Worm (Caenorhabditis elegans) whole organism, L3 larva: ENCODE measurements around the gene F19H6.4.

Experiments used
- R02D3.7 ChIP-seq: fragments of 150-350 bp; optimal IDR thresholded peaks from 2 replicates; lab custom pipeline; 2014; ENCODE audit warnings: missing biosample characterization, missing genetic modification characterization
- ZK546.5 ChIP-seq: sonication (generic microtip); optimal IDR thresholded peaks from 2 replicates; lab custom pipeline; 2017; ENCODE audit warnings: missing biosample characterization, missing genetic modification characterization
- aly-2 ChIP-seq: fragments of 150-350 bp; optimal IDR thresholded peaks from 2 replicates; lab custom pipeline; 2014; ENCODE audit warnings: missing biosample characterization, missing genetic modification characterization
- ama-1 ChIP-seq: fragments of 150-350 bp; optimal IDR thresholded peaks from 2 replicates; lab custom pipeline; 2018
- ceh-16 ChIP-seq: sonication (generic microtip); optimal IDR thresholded peaks from 2 replicates; lab custom pipeline; 2017; ENCODE audit warnings: missing biosample characterization, missing genetic modification characterization
- ceh-28 ChIP-seq: fragments of 150-350 bp; optimal IDR thresholded peaks from 2 replicates; lab custom pipeline; 2014; ENCODE audit warnings: missing biosample characterization, missing genetic modification reagents, missing genetic modification characterization
- ceh-82 ChIP-seq: fragments of 150-350 bp; optimal IDR thresholded peaks from 2 replicates; lab custom pipeline; 2014; ENCODE audit warnings: missing biosample characterization, missing genetic modification characterization
- ceh-9 ChIP-seq: sonication (generic microtip); optimal IDR thresholded peaks from 2 replicates; lab custom pipeline; 2018; ENCODE audit warnings: missing biosample characterization, missing genetic modification characterization
- daf-12 ChIP-seq: fragments of 150-350 bp; optimal IDR thresholded peaks from 2 replicates; lab custom pipeline; 2014; ENCODE audit warnings: missing biosample characterization, missing genetic modification reagents, missing genetic modification characterization
- egl-27 ChIP-seq: sonication (generic microtip); optimal IDR thresholded peaks from 4 replicates; lab custom pipeline; 2017; ENCODE audit warnings: missing biosample characterization, missing genetic modification reagents, missing genetic modification characterization
- egl-5 ChIP-seq: fragments of 150-350 bp; optimal IDR thresholded peaks from 2 replicates; lab custom pipeline; 2017; ENCODE audit warnings: missing biosample characterization, missing genetic modification reagents, missing genetic modification characterization, inconsistent platforms
- elt-1 ChIP-seq: fragments of 150-350 bp; optimal IDR thresholded peaks from 2 replicates; lab custom pipeline; 2014; ENCODE audit warnings: missing biosample characterization, missing genetic modification characterization
- elt-2 ChIP-seq: sonication (generic microtip); optimal IDR thresholded peaks from 2 replicates; lab custom pipeline; 2016; ENCODE audit warnings: missing genetic modification reagents, mild to moderate bottlenecking, missing genetic modification characterization, missing compliant biosample characterization
- elt-3 ChIP-seq, 3 experiments: fragments of 150-350 bp in 1 of 3; sonication (generic microtip) in 2 of 3; optimal IDR thresholded peaks; 2 replicates in 2 of 3; 4 replicates in 1 of 3; lab custom pipeline; 2014 to 2017; ENCODE audit warnings: missing biosample characterization in 3 of 3, missing genetic modification characterization in 3 of 3
- eor-1 ChIP-seq, 2 experiments: fragments of 150-350 bp; optimal IDR thresholded peaks; 2 replicates each; lab custom pipeline; 2014 to 2018; ENCODE audit warnings: missing biosample characterization in 2 of 2, missing genetic modification characterization in 2 of 2
- fkh-10 ChIP-seq: sonication (generic microtip); optimal IDR thresholded peaks from 2 replicates; lab custom pipeline; 2017; ENCODE audit warnings: missing biosample characterization, missing genetic modification reagents, missing genetic modification characterization
- fkh-2 ChIP-seq: fragments of 150-350 bp; optimal IDR thresholded peaks from 2 replicates; lab custom pipeline; 2014; ENCODE audit warnings: missing biosample characterization, missing genetic modification reagents, missing genetic modification characterization
- fos-1 ChIP-seq: fragments of 150-350 bp; optimal IDR thresholded peaks from 2 replicates; lab custom pipeline; 2014; ENCODE audit warnings: missing biosample characterization, missing genetic modification characterization
- hmg-11 ChIP-seq: sonication (generic microtip); optimal IDR thresholded peaks from 2 replicates; lab custom pipeline; 2016; ENCODE audit warnings: missing genetic modification characterization, missing compliant biosample characterization
- jun-1 ChIP-seq: fragments of 150-350 bp; optimal IDR thresholded peaks from 2 replicates; lab custom pipeline; 2014; ENCODE audit warnings: missing biosample characterization, missing genetic modification reagents, missing genetic modification characterization
- lin-15B ChIP-seq: fragments of 150-350 bp; optimal IDR thresholded peaks from 2 replicates; lab custom pipeline; 2014; ENCODE audit warnings: missing biosample characterization, missing genetic modification characterization
- lin-39 ChIP-seq: fragments of 150-350 bp; optimal IDR thresholded peaks from 2 replicates; lab custom pipeline; 2018; ENCODE audit warnings: missing biosample characterization, missing genetic modification reagents, missing genetic modification characterization
- lsy-12 ChIP-seq: sonication (generic microtip); optimal IDR thresholded peaks from 2 replicates; lab custom pipeline; 2016; ENCODE audit warnings: mild to moderate bottlenecking, missing genetic modification characterization, missing compliant biosample characterization
- mdl-1 ChIP-seq: fragments of 150-350 bp; optimal IDR thresholded peaks from 2 replicates; lab custom pipeline; 2014; ENCODE audit warnings: missing biosample characterization, missing genetic modification characterization
- mml-1 ChIP-seq: fragments of 150-350 bp; sonication (generic microtip); optimal IDR thresholded peaks from 3 replicates; lab custom pipeline; 2014; ENCODE audit warnings: missing biosample characterization, missing genetic modification characterization
- nfya-1 ChIP-seq: sonication (generic microtip); optimal IDR thresholded peaks from 2 replicates; lab custom pipeline; 2017; ENCODE audit warnings: missing genetic modification characterization, mild to moderate bottlenecking, missing compliant biosample characterization, antibody characterized with exemption, moderate library complexity; ENCODE audit not compliant: insufficient read depth
- nhr-11 ChIP-seq: fragments of 150-350 bp; optimal IDR thresholded peaks from 2 replicates; lab custom pipeline; 2014; ENCODE audit warnings: missing biosample characterization, missing genetic modification characterization
- nhr-12 ChIP-seq: fragments of 150-350 bp; optimal IDR thresholded peaks from 2 replicates; lab custom pipeline; 2014; ENCODE audit warnings: missing biosample characterization, missing genetic modification characterization
- nhr-23 ChIP-seq: fragments of 150-350 bp; optimal IDR thresholded peaks from 2 replicates; lab custom pipeline; 2014; ENCODE audit warnings: missing biosample characterization, missing genetic modification reagents, missing genetic modification characterization
- nhr-237 ChIP-seq: fragments of 150-350 bp; optimal IDR thresholded peaks from 2 replicates; lab custom pipeline; 2014; ENCODE audit warnings: missing biosample characterization, missing genetic modification characterization
- nhr-25 ChIP-seq: sonication (generic microtip); optimal IDR thresholded peaks from 2 replicates; lab custom pipeline; 2017; ENCODE audit warnings: missing biosample characterization, missing genetic modification characterization
- nhr-28 ChIP-seq: fragments of 150-350 bp; optimal IDR thresholded peaks from 2 replicates; lab custom pipeline; 2014; ENCODE audit warnings: missing biosample characterization, missing genetic modification characterization
- nhr-43 ChIP-seq: sonication (generic microtip); optimal IDR thresholded peaks from 2 replicates; lab custom pipeline; 2016; ENCODE audit warnings: mild to moderate bottlenecking, missing genetic modification characterization, missing compliant biosample characterization; ENCODE audit not compliant: poor library complexity, severe bottlenecking
- nhr-67 ChIP-seq: fragments of 150-350 bp; optimal IDR thresholded peaks from 2 replicates; lab custom pipeline; 2014; ENCODE audit warnings: missing biosample characterization, missing genetic modification characterization
- nhr-76 ChIP-seq: fragments of 150-350 bp; sonication (generic microtip); optimal IDR thresholded peaks from 5 replicates; lab custom pipeline; 2014; ENCODE audit warnings: missing biosample characterization, missing genetic modification characterization
- nhr-77 ChIP-seq: fragments of 150-350 bp; optimal IDR thresholded peaks from 2 replicates; lab custom pipeline; 2014; ENCODE audit warnings: missing biosample characterization, missing genetic modification characterization
- pha-4 ChIP-seq: fragments of 150-350 bp; optimal IDR thresholded peaks from 2 replicates; lab custom pipeline; 2014; ENCODE audit warnings: missing biosample characterization, missing genetic modification reagents, missing genetic modification characterization
- pqm-1 ChIP-seq: fragments of 150-350 bp; optimal IDR thresholded peaks from 2 replicates; lab custom pipeline; 2017; ENCODE audit warnings: missing biosample characterization, missing genetic modification characterization, inconsistent platforms
- sea-2 ChIP-seq: fragments of 150-350 bp; sonication (generic microtip); optimal IDR thresholded peaks from 4 replicates; lab custom pipeline; 2014; ENCODE audit warnings: missing biosample characterization, missing genetic modification reagents, missing genetic modification characterization
- skn-1 ChIP-seq: fragments of 150-350 bp; optimal IDR thresholded peaks from 2 replicates; lab custom pipeline; 2014; ENCODE audit warnings: missing biosample characterization, missing genetic modification characterization
- snpc-4 ChIP-seq: fragments of 150-350 bp; optimal IDR thresholded peaks from 2 replicates; lab custom pipeline; 2014; ENCODE audit warnings: missing biosample characterization, missing genetic modification characterization
- tbx-2 ChIP-seq: sonication (generic microtip); optimal IDR thresholded peaks from 2 replicates; lab custom pipeline; 2016; ENCODE audit warnings: mild to moderate bottlenecking, missing genetic modification characterization, missing compliant biosample characterization
- unc-39 ChIP-seq: sonication (generic microtip); optimal IDR thresholded peaks from 4 replicates; lab custom pipeline; 2017; ENCODE audit warnings: missing biosample characterization, missing genetic modification characterization
- unc-62 ChIP-seq: fragments of 150-350 bp; sonication (generic microtip); optimal IDR thresholded peaks from 4 replicates; lab custom pipeline; 2014; ENCODE audit warnings: missing biosample characterization, missing genetic modification reagents, missing genetic modification characterization
- zag-1 ChIP-seq: fragments of 150-350 bp; optimal IDR thresholded peaks from 2 replicates; lab custom pipeline; 2014; ENCODE audit warnings: missing biosample characterization, missing genetic modification characterization
- ztf-11 ChIP-seq: fragments of 150-350 bp; optimal IDR thresholded peaks from 2 replicates; lab custom pipeline; 2014; ENCODE audit warnings: missing biosample characterization, missing genetic modification characterization
- ztf-4 ChIP-seq: fragments of 150-350 bp; optimal IDR thresholded peaks from 2 replicates; lab custom pipeline; 2014; ENCODE audit warnings: missing biosample characterization, missing genetic modification characterization

Gene F19H6.4

ce11 chrX:12362951-12363486 lies 2.5 kb upstream of the F19H6.4 start:
- TF ChIP-seq ceh-9 (tag; lab: Kevin White, UChicago) (no peak), jun-1 (peak; percentile 100), mdl-1 (peak; percentile 86), nfya-1 (tag; lab: Kevin White, UChicago) (peak; percentile 91), ztf-4 (tag; lab: Kevin White, UChicago) (peak; percentile 93), nhr-67 (tag; lab: Kevin White, UChicago) (peak; percentile 58), mml-1 (no peak), ceh-82 (peak; percentile 96), zag-1 (peak; percentile 88), ZK546.5 (tag; lab: Kevin White, UChicago) (peak; percentile 72), pqm-1 (tag; lab: Kevin White, UChicago) (peak; percentile 93), nhr-25 (tag; lab: Kevin White, UChicago) (peak; percentile 87), elt-1 (tag; lab: Kevin White, UChicago) (peak; percentile 75), ceh-28 (peak; percentile 100), nhr-23 (tag; lab: Kevin White, UChicago) (peak; percentile 99), fos-1 (tag; lab: Kevin White, UChicago) (peak; percentile 91), nhr-237 (peak; percentile 43), unc-39 (tag; lab: Kevin White, UChicago) (no peak), skn-1 (tag; lab: Kevin White, UChicago) (peak; percentile 99), pha-4 (tag; lab: Kevin White, UChicago) (peak; percentile 99), lsy-12 (tag; lab: Kevin White, UChicago) (peak; percentile 95), eor-1 (tag; optimal IDR thresholded peaks at IDR 0.05; lab: Kevin White, UChicago) (peak in 1 of 2 experiments; percentile 80), lin-39 (peak; percentile 82), tbx-2 (peak; percentile 98), nhr-43 (peak; percentile 99), unc-62 (GFP tag; lab: Kevin White, UChicago) (peak; percentile 89), hmg-11 (tag; lab: Kevin White, UChicago) (peak; percentile 77), ama-1 (no peak), nhr-28 (tag; lab: Kevin White, UChicago) (peak; percentile 96), elt-2 (peak; percentile 84), nhr-76 (tag; lab: Kevin White, UChicago) (peak; percentile 86), aly-2 (tag; lab: Kevin White, UChicago) (peak; percentile 98), nhr-11 (tag; lab: Kevin White, UChicago) (peak; percentile 98), fkh-10 (GFP tag; lab: Kevin White, UChicago) (peak; percentile 99), snpc-4 (tag; lab: Kevin White, UChicago) (peak; percentile 94), egl-27 (tag; lab: Kevin White, UChicago) (peak; percentile 87), sea-2 (GFP tag; lab: Kevin White, UChicago) (peak; percentile 11), elt-3 (tag; optimal IDR thresholded peaks at IDR 0.05; lab: Kevin White, UChicago) (peak; percentile 72 to 98 (median 87)), fkh-2 (tag; lab: Kevin White, UChicago) (peak; percentile 56), ztf-11 (tag; lab: Kevin White, UChicago) (peak; percentile 53), nhr-12 (peak; percentile 25), ceh-16 (tag; lab: Kevin White, UChicago) (peak; percentile 66), lin-15B (peak; percentile 12), nhr-77 (tag; lab: Kevin White, UChicago) (peak; percentile 98), R02D3.7 (peak; percentile 91), egl-5 (tag; lab: Kevin White, UChicago) (peak; percentile 98), daf-12 (peak; percentile 93)
